5 worm cellular contexts compared by ENCODE assay signal in genomic region chrV:635630-636029, ce11.
TF ChIP-seq lines count a peak whose summit lies in the region.

No protein-coding gene starts in this region.

TF ChIP-seq in whole organism, L1 larva, 84 proteins besides CTCF, POLR2A, EP300 and RAD21 (continued from another document):
- TF ChIP-seq snu-23 (GFP tag; optimal IDR thresholded peaks at IDR 0.05; lab: Kevin White, UChicago) (peak; percentile 44), nhr-11 (tag; optimal IDR thresholded peaks at IDR 0.05; lab: Kevin White, UChicago) (no peak), vab-15 (tag; optimal IDR thresholded peaks at IDR 0.05; lab: Kevin White, UChicago) (no peak), egl-27 (tag; optimal IDR thresholded peaks at IDR 0.05; lab: Kevin White, UChicago) (no peak), pag-3 (tag; optimal IDR thresholded peaks at IDR 0.05; lab: Kevin White, UChicago; ENCODE audit: borderline replicate concordance, insufficient read depth) (no peak), mep-1 (tag; optimal IDR thresholded peaks at IDR 0.05; lab: Kevin White, UChicago) (no peak), nhr-90 (tag; optimal IDR thresholded peaks at IDR 0.05; lab: Kevin White, UChicago; ENCODE audit: poor library complexity) (peak; percentile 0), nhr-85 (tag; lab: Kevin White, UChicago) (peak; percentile 80), lin-14 (GFP tag; optimal IDR thresholded peaks at IDR 0.05; lab: Kevin White, UChicago) (peak; percentile 95), ceh-8 (GFP tag; optimal IDR thresholded peaks at IDR 0.05; lab: Kevin White, UChicago) (no peak), hlh-17 (GFP tag; optimal IDR thresholded peaks at IDR 0.05; lab: Kevin White, UChicago; ENCODE audit: borderline replicate concordance) (no peak), unc-130 (tag; optimal IDR thresholded peaks at IDR 0.05; lab: Kevin White, UChicago) (peak; percentile 20), skn-1 (tag; optimal IDR thresholded peaks at IDR 0.05; lab: Kevin White, UChicago) (no peak), nhr-77 (tag; optimal IDR thresholded peaks at IDR 0.05; lab: Kevin White, UChicago) (no peak), lsy-2 (tag; optimal IDR thresholded peaks at IDR 0.05; lab: Kevin White, UChicago) (peak in 1 of 2 experiments; percentile 10), nhr-47 (tag; optimal IDR thresholded peaks at IDR 0.05; lab: Kevin White, UChicago) (no peak), nhr-237 (tag; optimal IDR thresholded peaks at IDR 0.05; lab: Kevin White, UChicago) (no peak), hpl-2 (GFP tag; optimal IDR thresholded peaks at IDR 0.05; lab: Kevin White, UChicago) (no peak)

TF ChIP-seq in whole organism, L2 larva, 48 proteins besides CTCF, POLR2A, EP300 and RAD21 (continued from another document and continues in another):
- no peak for TF ChIP-seq F13H6.1 (tag; optimal IDR thresholded peaks at IDR 0.05; lab: Kevin White, UChicago)
- no peak for TF ChIP-seq egl-27 (tag; optimal IDR thresholded peaks at IDR 0.05; lab: Kevin White, UChicago)
- no peak for TF ChIP-seq nhr-237 (tag; optimal IDR thresholded peaks at IDR 0.05; lab: Kevin White, UChicago)
- TF ChIP-seq nhr-129 (tag; optimal IDR thresholded peaks at IDR 0.05; lab: Kevin White, UChicago) = peak; percentile 21
- TF ChIP-seq nhr-6 (tag; optimal IDR thresholded peaks at IDR 0.05; lab: Kevin White, UChicago) = no peak
- no peak for TF ChIP-seq lsy-2 (tag; optimal IDR thresholded peaks at IDR 0.05; lab: Kevin White, UChicago)
- no peak for TF ChIP-seq nhr-12 (tag; optimal IDR thresholded peaks at IDR 0.05; lab: Kevin White, UChicago)
- no peak for TF ChIP-seq lin-11 (tag; optimal IDR thresholded peaks at IDR 0.05; lab: Kevin White, UChicago)
- no peak for TF ChIP-seq nhr-23 (tag; optimal IDR thresholded peaks at IDR 0.05; lab: Kevin White, UChicago)
- no peak for TF ChIP-seq unc-39 (tag; optimal IDR thresholded peaks at IDR 0.05; lab: Kevin White, UChicago)
- peak; percentile 47 for TF ChIP-seq crh-2 (tag; optimal IDR thresholded peaks at IDR 0.05; lab: Kevin White, UChicago)
- TF ChIP-seq zag-1 (tag; optimal IDR thresholded peaks at IDR 0.05; lab: Kevin White, UChicago) = no peak
- no peak for TF ChIP-seq elt-3 (tag; optimal IDR thresholded peaks at IDR 0.05; lab: Kevin White, UChicago)
- TF ChIP-seq blmp-1 (tag; optimal IDR thresholded peaks at IDR 0.05; lab: Kevin White, UChicago; ENCODE audit: insufficient read depth) = no peak
- no peak for TF ChIP-seq lin-39 (tag; optimal IDR thresholded peaks at IDR 0.05; lab: Kevin White, UChicago)
- no peak for TF ChIP-seq elt-1 (tag; optimal IDR thresholded peaks at IDR 0.05; lab: Kevin White, UChicago)
- no peak for TF ChIP-seq ztf-4 (tag; optimal IDR thresholded peaks at IDR 0.05; lab: Kevin White, UChicago)
- no peak for TF ChIP-seq unc-62 (GFP tag; optimal IDR thresholded peaks at IDR 0.05; lab: Kevin White, UChicago)
- TF ChIP-seq fos-1 (tag; optimal IDR thresholded peaks at IDR 0.05; lab: Kevin White, UChicago) = peak; percentile 44
- TF ChIP-seq Y55F3AM.14 (GFP tag; optimal IDR thresholded peaks at IDR 0.05; lab: Kevin White, UChicago) = no peak
- no peak for TF ChIP-seq lin-13 (GFP tag; optimal IDR thresholded peaks at IDR 0.05; lab: Kevin White, UChicago)
- no peak for TF ChIP-seq skn-1 (tag; optimal IDR thresholded peaks at IDR 0.05; lab: Kevin White, UChicago)
- TF ChIP-seq ceh-16 (tag; optimal IDR thresholded peaks at IDR 0.05; lab: Kevin White, UChicago) = no peak
- no peak for TF ChIP-seq peb-1 (tag; optimal IDR thresholded peaks at IDR 0.05; lab: Kevin White, UChicago)
- TF ChIP-seq alr-1 (tag; optimal IDR thresholded peaks at IDR 0.05; lab: Kevin White, UChicago) = no peak
- peak; percentile 9 for TF ChIP-seq sma-9 (GFP tag; optimal IDR thresholded peaks at IDR 0.05; lab: Kevin White, UChicago)
- TF ChIP-seq sma-9 (tag; optimal IDR thresholded peaks at IDR 0.05; lab: Kevin White, UChicago) = no peak
- TF ChIP-seq mdl-1 (tag; optimal IDR thresholded peaks at IDR 0.05; lab: Kevin White, UChicago) = no peak
- peak; percentile 74 for TF ChIP-seq snpc-4 (tag; optimal IDR thresholded peaks at IDR 0.05; lab: Kevin White, UChicago)
- no peak for TF ChIP-seq ztf-1 (GFP tag; conservative IDR thresholded peaks at IDR 0.05; lab: Robert Waterston, UW)
- no peak for TF ChIP-seq dmd-4 (tag; optimal IDR thresholded peaks at IDR 0.05; lab: Kevin White, UChicago)

TF ChIP-seq in whole organism, L3 larva, 47 proteins besides CTCF, POLR2A, EP300 and RAD21 (continued from another document):
- no peak for TF ChIP-seq nhr-237 (tag; optimal IDR thresholded peaks at IDR 0.05; lab: Kevin White, UChicago)
- TF ChIP-seq nhr-12 (tag; optimal IDR thresholded peaks at IDR 0.05; lab: Kevin White, UChicago) = no peak

TF ChIP-seq in whole organism, L4 larva, 104 proteins besides CTCF, POLR2A, EP300 and RAD21 (continued from another document and continues in another):
- TF ChIP-seq snpc-1.2 (GFP tag; IDR thresholded peaks at IDR 0.05; lab: Robert Waterston, UW) (no peak), nhr-42 (GFP tag; IDR thresholded peaks at IDR 0.05; lab: Robert Waterston, UW) (no peak), Y48G9A.11 (GFP tag; IDR thresholded peaks at IDR 0.05; lab: Robert Waterston, UW) (no peak), lsy-2 (tag; optimal IDR thresholded peaks at IDR 0.05; lab: Kevin White, UChicago) (peak in 1 of 2 experiments; percentile 2), daf-8 (GFP tag; IDR thresholded peaks at IDR 0.05; lab: Robert Waterston, UW) (no peak), T20F7.1 (GFP tag; optimal IDR thresholded peaks at IDR 0.05; lab: Kevin White, UChicago) (no peak), fkh-10 (GFP tag; optimal IDR thresholded peaks at IDR 0.05; lab: Kevin White, UChicago) (no peak), lin-38 (GFP tag; IDR thresholded peaks at IDR 0.05; lab: Robert Waterston, UW) (no peak), pqm-1 (tag; optimal IDR thresholded peaks at IDR 0.05; lab: Kevin White, UChicago) (peak; percentile 66), T26A8.4 (GFP tag; IDR thresholded peaks at IDR 0.05; lab: Robert Waterston, UW) (no peak), zfp-3 (GFP tag; conservative IDR thresholded peaks at IDR 0.05; lab: Robert Waterston, UW) (no peak), attf-4 (tag; optimal IDR thresholded peaks at IDR 0.05; lab: Kevin White, UChicago) (no peak), ceh-32 (tag; optimal IDR thresholded peaks at IDR 0.05; lab: Kevin White, UChicago; ENCODE audit: poor library complexity) (no peak), nhr-28 (tag; optimal IDR thresholded peaks at IDR 0.05; lab: Kevin White, UChicago) (peak; percentile 98), dmd-9 (GFP tag; IDR thresholded peaks at IDR 0.05; lab: Robert Waterston, UW) (no peak), hlh-30 (tag; optimal IDR thresholded peaks at IDR 0.05; lab: Kevin White, UChicago; ENCODE audit: insufficient read depth) (peak; percentile 87), dve-1 (tag; optimal IDR thresholded peaks at IDR 0.05; lab: Kevin White, UChicago; ENCODE audit: insufficient read depth) (peak; percentile 66), cey-2 (tag; optimal IDR thresholded peaks at IDR 0.05; lab: Kevin White, UChicago; ENCODE audit: borderline replicate concordance, insufficient read depth) (no peak), F49E8.2 (tag; optimal IDR thresholded peaks at IDR 0.05; lab: Kevin White, UChicago; ENCODE audit: borderline replicate concordance) (no peak), spr-1 (tag; optimal IDR thresholded peaks at IDR 0.05; lab: Kevin White, UChicago) (no peak), skn-1 (tag; optimal IDR thresholded peaks at IDR 0.05; lab: Kevin White, UChicago) (no peak), nhr-102 (tag; optimal IDR thresholded peaks at IDR 0.05; lab: Kevin White, UChicago) (no peak), mxl-3 (GFP tag; optimal IDR thresholded peaks at IDR 0.05; lab: Kevin White, UChicago) (peak; percentile 78), Y75B8A.6 (GFP tag; IDR thresholded peaks at IDR 0.05; lab: Robert Waterston, UW) (no peak), zip-2 (tag; optimal IDR thresholded peaks at IDR 0.05; lab: Kevin White, UChicago) (no peak), F44E2.7 (GFP tag; IDR thresholded peaks at IDR 0.05; lab: Robert Waterston, UW) (no peak), mxl-2 (GFP tag; conservative IDR thresholded peaks at IDR 0.05; lab: Robert Waterston, UW) (no peak), lin-39 (tag; optimal IDR thresholded peaks at IDR 0.05; lab: Kevin White, UChicago) (no peak), vab-7 (GFP tag; IDR thresholded peaks at IDR 0.05; lab: Robert Waterston, UW) (no peak), ZK546.5 (tag; optimal IDR thresholded peaks at IDR 0.05; lab: Kevin White, UChicago) (no peak), unc-39 (tag; optimal IDR thresholded peaks at IDR 0.05; lab: Kevin White, UChicago) (no peak), ceh-44 (GFP tag; IDR thresholded peaks at IDR 0.05; lab: Robert Waterston, UW) (no peak), F37D6.2 (tag; optimal IDR thresholded peaks at IDR 0.05; lab: Kevin White, UChicago) (no peak), php-3 (GFP tag; IDR thresholded peaks at IDR 0.05; lab: Robert Waterston, UW) (no peak), zag-1 (tag; optimal IDR thresholded peaks at IDR 0.05; lab: Kevin White, UChicago) (no peak), nhr-237 (tag; optimal IDR thresholded peaks at IDR 0.05; lab: Kevin White, UChicago) (no peak), snpc-4 (tag; optimal IDR thresholded peaks at IDR 0.05; lab: Kevin White, UChicago) (no peak), mes-2 (tag; optimal IDR thresholded peaks at IDR 0.05; lab: Kevin White, UChicago; ENCODE audit: poor library complexity, severe bottlenecking) (peak; percentile 33), set-16 (GFP tag; IDR thresholded peaks at IDR 0.05; lab: Robert Waterston, UW) (no peak), zfp-2 (tag; optimal IDR thresholded peaks at IDR 0.05; lab: Kevin White, UChicago) (no peak), D1046.2 (GFP tag; IDR thresholded peaks at IDR 0.05; lab: Robert Waterston, UW) (no peak), lim-7 (GFP tag; IDR thresholded peaks at IDR 0.05; lab: Robert Waterston, UW) (no peak), daf-16 (GFP tag; optimal IDR thresholded peaks at IDR 0.05; lab: Kevin White, UChicago) (no peak), daf-16 (tag; optimal IDR thresholded peaks at IDR 0.05; lab: Kevin White, UChicago) (peak; percentile 40), egl-27 (tag; optimal IDR thresholded peaks at IDR 0.05; lab: Kevin White, UChicago) (no peak), nhr-77 (tag; optimal IDR thresholded peaks at IDR 0.05; lab: Kevin White, UChicago) (peak; percentile 85)

TF ChIP-seq in whole organism, young adult, 124 proteins besides CTCF, POLR2A, EP300 and RAD21 (continued from another document):
- TF ChIP-seq nhr-179 (tag; optimal IDR thresholded peaks at IDR 0.05; lab: Kevin White, UChicago) (no peak), bed-1 (GFP tag; IDR thresholded peaks at IDR 0.05; lab: Robert Waterston, UW) (no peak), rpc-1 (optimal IDR thresholded peaks at IDR 0.05; lab: Kevin White, UChicago) (no peak), rpc-1 (tag; optimal IDR thresholded peaks at IDR 0.05; lab: Kevin White, UChicago) (no peak), nhr-80 (tag; optimal IDR thresholded peaks at IDR 0.05; lab: Kevin White, UChicago) (peak; percentile 88), nhr-27 (tag; optimal IDR thresholded peaks at IDR 0.05; lab: Kevin White, UChicago) (no peak), lin-40 (tag; optimal IDR thresholded peaks at IDR 0.05; lab: Kevin White, UChicago) (no peak), dox-1 (GFP tag; IDR thresholded peaks at IDR 0.05; lab: Robert Waterston, UW) (peak; percentile 63), let-607 (tag; optimal IDR thresholded peaks at IDR 0.05; lab: Kevin White, UChicago) (no peak), ceh-100 (GFP tag; IDR thresholded peaks at IDR 0.05; lab: Robert Waterston, UW) (no peak), unc-62 (GFP tag; optimal IDR thresholded peaks at IDR 0.05; lab: Kevin White, UChicago) (no peak), lsy-27 (tag; optimal IDR thresholded peaks at IDR 0.05; lab: Kevin White, UChicago; ENCODE audit: borderline replicate concordance, insufficient read depth) (no peak), F52B5.7 (tag; optimal IDR thresholded peaks at IDR 0.05; lab: Kevin White, UChicago) (no peak), K12H6.12 (tag; optimal IDR thresholded peaks at IDR 0.05; lab: Kevin White, UChicago) (no peak), snpc-4 (GFP tag; optimal IDR thresholded peaks at IDR 0.05; lab: Kevin White, UChicago) (no peak), snpc-4 (tag; optimal IDR thresholded peaks at IDR 0.05; lab: Kevin White, UChicago) (peak; percentile 66 to 91 (median 82)), B0019.2 (GFP tag; conservative IDR thresholded peaks at IDR 0.05; lab: Robert Waterston, UW) (no peak), bed-2 (GFP tag; IDR thresholded peaks at IDR 0.05; lab: Robert Waterston, UW) (no peak), zfh-2 (GFP tag; conservative IDR thresholded peaks at IDR 0.05; lab: Robert Waterston, UW) (no peak), tlf-1 (GFP tag; optimal IDR thresholded peaks at IDR 0.05; lab: Kevin White, UChicago) (no peak), hmg-20 (GFP tag; IDR thresholded peaks at IDR 0.05; lab: Robert Waterston, UW) (no peak), tbx-9 (tag; optimal IDR thresholded peaks at IDR 0.05; lab: Kevin White, UChicago; ENCODE audit: borderline replicate concordance) (no peak), Y53F4B.3 (GFP tag; IDR thresholded peaks at IDR 0.05; lab: Robert Waterston, UW) (no peak), F22D6.2 (tag; optimal IDR thresholded peaks at IDR 0.05; lab: Kevin White, UChicago) (no peak), lin-26 (GFP tag; IDR thresholded peaks at IDR 0.05; lab: Robert Waterston, UW) (no peak), ceh-27 (GFP tag; optimal IDR thresholded peaks at IDR 0.05; lab: Kevin White, UChicago) (peak; percentile 13), cebp-2 (GFP tag; IDR thresholded peaks at IDR 0.05; lab: Robert Waterston, UW) (no peak), madf-3 (GFP tag; IDR thresholded peaks at IDR 0.05; lab: Robert Waterston, UW) (no peak)
